Worm (Caenorhabditis elegans) whole organism, L3 larva: Measurements from ENCODE around the gene vrk-1.
A peak's percentile ranks its signal among the peaks of the same experiment; 100 is the strongest.

Source experiments
- ama-1 ChIP-seq: fragments of 150-350 bp; optimal IDR thresholded peaks from 2 replicates; lab custom pipeline; 2018
- egl-27 ChIP-seq: sonication (generic microtip); optimal IDR thresholded peaks from 4 replicates; lab custom pipeline; 2017; ENCODE audit warnings: missing biosample characterization, missing genetic modification reagents, missing genetic modification characterization
- fkh-10 ChIP-seq: sonication (generic microtip); optimal IDR thresholded peaks from 2 replicates; lab custom pipeline; 2017; ENCODE audit warnings: missing biosample characterization, missing genetic modification reagents, missing genetic modification characterization
- jun-1 ChIP-seq: fragments of 150-350 bp; optimal IDR thresholded peaks from 2 replicates; lab custom pipeline; 2014; ENCODE audit warnings: missing biosample characterization, missing genetic modification reagents, missing genetic modification characterization
- lsy-12 ChIP-seq: sonication (generic microtip); optimal IDR thresholded peaks from 2 replicates; lab custom pipeline; 2016; ENCODE audit warnings: mild to moderate bottlenecking, missing genetic modification characterization, missing compliant biosample characterization
- nfya-1 ChIP-seq: sonication (generic microtip); optimal IDR thresholded peaks from 2 replicates; lab custom pipeline; 2017; ENCODE audit warnings: missing genetic modification characterization, mild to moderate bottlenecking, missing compliant biosample characterization, antibody characterized with exemption, moderate library complexity; ENCODE audit not compliant: insufficient read depth
- nhr-11 ChIP-seq: fragments of 150-350 bp; optimal IDR thresholded peaks from 2 replicates; lab custom pipeline; 2014; ENCODE audit warnings: missing biosample characterization, missing genetic modification characterization
- nhr-25 ChIP-seq: sonication (generic microtip); optimal IDR thresholded peaks from 2 replicates; lab custom pipeline; 2017; ENCODE audit warnings: missing biosample characterization, missing genetic modification characterization
- ztf-4 ChIP-seq: fragments of 150-350 bp; optimal IDR thresholded peaks from 2 replicates; lab custom pipeline; 2014; ENCODE audit warnings: missing biosample characterization, missing genetic modification characterization

DNA sequence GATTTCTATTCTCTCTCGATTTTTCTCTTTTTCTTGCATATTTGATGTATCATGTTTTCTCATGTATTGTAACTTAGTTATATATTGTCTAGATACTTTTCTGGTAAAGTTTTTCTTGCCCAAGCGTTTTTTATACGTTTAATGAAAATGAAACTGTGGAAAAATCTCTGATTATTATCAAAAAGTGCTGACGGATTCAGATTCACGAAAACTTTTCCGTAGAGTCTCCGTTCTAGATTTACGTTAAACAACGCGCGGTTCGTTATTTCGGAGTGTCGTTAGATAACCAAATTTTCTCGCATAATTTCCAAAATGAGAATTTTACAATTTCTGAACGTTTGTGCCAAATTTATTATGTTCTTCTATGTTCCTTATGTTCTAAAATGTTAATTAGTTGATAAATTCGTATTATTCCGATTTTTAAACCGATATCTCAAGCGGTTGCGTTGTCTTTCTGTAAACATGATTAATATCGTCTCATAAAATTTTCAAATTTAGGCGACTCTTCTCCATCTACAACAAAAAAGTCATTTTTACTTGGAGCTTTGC is 3.5 kb upstream of the vrk-1 start, which contains the start of gene ptp-2:
- no peak for TF ChIP-seq lsy-12 (tag; lab: Kevin White, UChicago)
- peak; percentile 47 for TF ChIP-seq nfya-1 (tag; lab: Kevin White, UChicago)
- TF ChIP-seq fkh-10 (GFP tag; lab: Kevin White, UChicago), result no peak
- TF ChIP-seq egl-27 (tag; lab: Kevin White, UChicago), result no peak
- TF ChIP-seq nhr-11, result no peak
- TF ChIP-seq nhr-25, result no peak
- TF ChIP-seq ztf-4 (tag; lab: Kevin White, UChicago), result no peak
- no peak for TF ChIP-seq ama-1 (lab: Kevin White, UChicago)
- no peak for TF ChIP-seq jun-1
